Fruit fly (Drosophila melanogaster) whole organism, embryonic: ENCODE results near the gene mRpL40.

ENCODE experiments used
- CG10366 ChIP-seq: fragments of 200-800 bp; sonication (Bioruptor generic); IDR thresholded peaks from 2 replicates; pipeline ENCODE4 v1.3.6; 2022; ENCODE audit warnings: missing biosample characterization, missing genetic modification characterization
- CG10431 ChIP-seq: fragments of 200-800 bp; sonication (Bioruptor generic); optimal IDR thresholded peaks from 3 replicates; lab custom pipeline; 2018; ENCODE audit warnings: missing biosample characterization, mild to moderate bottlenecking, missing genetic modification characterization
- CG10979 ChIP-seq: fragments of 200-800 bp; sonication (Bioruptor generic); optimal IDR thresholded peaks from 2 replicates; lab custom pipeline; 2018; ENCODE audit warnings: missing biosample characterization, mild to moderate bottlenecking, missing genetic modification characterization, moderate library complexity
- CG11247 ChIP-seq: fragments of 200-800 bp; sonication (Bioruptor generic); IDR thresholded peaks from 2 replicates; pipeline ENCODE4 v1.3.6; 2022; ENCODE audit warnings: missing biosample characterization, missing genetic modification characterization
- CG12104 ChIP-seq: fragments of 200-800 bp; sonication (Bioruptor generic); optimal IDR thresholded peaks from 3 replicates; lab custom pipeline; 2016; ENCODE audit warnings: missing biosample characterization, missing genetic modification characterization
- CG14710 ChIP-seq: fragments of 200-800 bp; sonication (Bioruptor generic); optimal IDR thresholded peaks from 3 replicates; lab custom pipeline; 2019; ENCODE audit warnings: missing biosample characterization, mild to moderate bottlenecking, missing genetic modification characterization, moderate library complexity
- CG15269 ChIP-seq: fragments of 200-800 bp; sonication (Bioruptor generic); optimal IDR thresholded peaks from 2 replicates; lab custom pipeline; 2018; ENCODE audit warnings: missing biosample characterization, mild to moderate bottlenecking, missing genetic modification characterization, moderate library complexity
- CG16863 ChIP-seq: fragments of 200-800 bp; sonication (Bioruptor generic); optimal IDR thresholded peaks from 3 replicates; lab custom pipeline; 2016; ENCODE audit warnings: missing biosample characterization, missing genetic modification characterization
- CG17186 ChIP-seq: fragments of 200-800 bp; sonication (Bioruptor generic); optimal IDR thresholded peaks from 3 replicates; lab custom pipeline; 2017; ENCODE audit warnings: missing biosample characterization, missing genetic modification reagents, missing genetic modification characterization
- CG17912 ChIP-seq: fragments of 200-800 bp; sonication (Bioruptor generic); optimal IDR thresholded peaks from 2 replicates; lab custom pipeline; 2018; ENCODE audit warnings: missing biosample characterization, mild to moderate bottlenecking, missing genetic modification characterization
- CG2202 ChIP-seq: fragments of 200-800 bp; sonication (Bioruptor generic); optimal IDR thresholded peaks from 2 replicates; lab custom pipeline; 2018; ENCODE audit warnings: missing biosample characterization, mild to moderate bottlenecking, missing genetic modification characterization
- CG31224 ChIP-seq: fragments of 200-800 bp; sonication (Bioruptor generic); IDR thresholded peaks from 2 replicates; pipeline ENCODE4 v1.3.6; 2022; ENCODE audit warnings: missing biosample characterization, missing genetic modification characterization
- CG3726 ChIP-seq: fragments of 200-800 bp; sonication (Bioruptor generic); IDR thresholded peaks from 3 replicates; pipeline ENCODE4, ENCODE4 v1.3.6; 2022; ENCODE audit warnings: missing biosample characterization, missing genetic modification characterization
- CG43689 ChIP-seq: fragments of 200-800 bp; sonication (Bioruptor generic); IDR thresholded peaks from 2 replicates; pipeline ENCODE4 v1.3.6; 2022; ENCODE audit warnings: missing biosample characterization, missing genetic modification characterization
- CG4617 ChIP-seq: fragments of 200-800 bp; sonication (Bioruptor generic); optimal IDR thresholded peaks from 3 replicates; lab custom pipeline; 2016; ENCODE audit warnings: missing biosample characterization, missing genetic modification characterization, borderline replicate concordance
- CG6272 ChIP-seq: fragments of 200-800 bp; sonication (Bioruptor generic); IDR thresholded peaks from 2 replicates; pipeline ENCODE4 v1.3.6; 2022; ENCODE audit warnings: missing biosample characterization, missing genetic modification characterization
- CG6683 ChIP-seq: fragments of 200-800 bp; sonication (Bioruptor generic); optimal IDR thresholded peaks from 2 replicates; lab custom pipeline; 2017; ENCODE audit warnings: missing biosample characterization, mild to moderate bottlenecking, missing genetic modification characterization, missing genetic modification reagents
- CG7839 ChIP-seq: fragments of 200-800 bp; sonication (Bioruptor generic); optimal IDR thresholded peaks from 3 replicates; lab custom pipeline; 2018; ENCODE audit warnings: missing biosample characterization, mild to moderate bottlenecking, missing genetic modification characterization, moderate library complexity
- CG8388 ChIP-seq: fragments of 200-800 bp; sonication (Bioruptor generic); optimal IDR thresholded peaks from 2 replicates; lab custom pipeline; 2019; ENCODE audit warnings: missing biosample characterization, mild to moderate bottlenecking, missing genetic modification characterization, moderate library complexity
- CG8765 ChIP-seq: fragments of 200-800 bp; sonication (Bioruptor generic); IDR thresholded peaks from 2 replicates; pipeline ENCODE4 v1.3.6; 2022; ENCODE audit warnings: missing biosample characterization, missing genetic modification characterization
- CG9727 ChIP-seq: fragments of 200-800 bp; sonication (Bioruptor generic); optimal IDR thresholded peaks from 3 replicates; lab custom pipeline; 2017; ENCODE audit warnings: missing biosample characterization, mild to moderate bottlenecking, missing genetic modification characterization
- CG9876 ChIP-seq: fragments of 200-800 bp; sonication (Bioruptor generic); optimal IDR thresholded peaks from 2 replicates; lab custom pipeline; 2016; ENCODE audit warnings: missing biosample characterization, missing genetic modification characterization
- Camta ChIP-seq: fragments of 200-800 bp; sonication (Bioruptor generic); optimal IDR thresholded peaks from 2 replicates; lab custom pipeline; 2016; ENCODE audit warnings: missing biosample characterization, missing genetic modification characterization
- D ChIP-seq, 2 experiments: fragments of 200-800 bp in 1 of 2; fragments of >200 bp in 1 of 2; sonication (Bioruptor generic) in 1 of 2; optimal IDR thresholded peaks; 2 replicates in 1 of 2; 3 replicates in 1 of 2; lab custom pipeline; 2017; ENCODE audit warnings: mild to moderate bottlenecking in 1 of 2, missing biosample characterization in 1 of 2, missing genetic modification characterization in 1 of 2, missing genetic modification reagents in 1 of 2
- Dad ChIP-seq: fragments of 200-800 bp; sonication (Bioruptor generic); optimal IDR thresholded peaks from 3 replicates; lab custom pipeline; 2016; ENCODE audit warnings: missing biosample characterization, missing genetic modification characterization
- Doc2 ChIP-seq: fragments of 200-800 bp; sonication (Bioruptor generic); IDR thresholded peaks from 2 replicates; pipeline ENCODE4 v1.3.6; 2022; ENCODE audit warnings: missing biosample characterization, missing genetic modification characterization
- HLHmδ ChIP-seq: fragments of 200-800 bp; sonication (Bioruptor generic); optimal IDR thresholded peaks from 2 replicates; lab custom pipeline; 2018; ENCODE audit warnings: missing biosample characterization, mild to moderate bottlenecking, missing genetic modification characterization, moderate library complexity
- Jarid2 ChIP-seq: fragments of 200-800 bp; sonication (Bioruptor generic); optimal IDR thresholded peaks from 3 replicates; lab custom pipeline; 2017; ENCODE audit warnings: mild to moderate bottlenecking, missing biosample characterization, missing genetic modification reagents, missing genetic modification characterization
- Mad ChIP-seq: fragments of 200-800 bp; sonication (Bioruptor generic); optimal IDR thresholded peaks from 2 replicates; lab custom pipeline; 2016; ENCODE audit warnings: missing biosample characterization, missing genetic modification characterization
- Opbp ChIP-seq: fragments of 200-800 bp; sonication (Bioruptor generic); IDR thresholded peaks from 3 replicates; pipeline ENCODE4 v1.3.6; 2022; ENCODE audit warnings: missing biosample characterization, missing genetic modification characterization; ENCODE audit not compliant: partially characterized antibody
- Ravus ChIP-seq: fragments of 200-800 bp; sonication (Bioruptor generic); IDR thresholded peaks from 2 replicates; pipeline ENCODE4 v1.3.6; 2022; ENCODE audit warnings: missing biosample characterization, missing genetic modification characterization
- Scr ChIP-seq: fragments of 200-800 bp; sonication (Bioruptor generic); IDR thresholded peaks from 2 replicates; pipeline ENCODE4 v1.3.6; 2022; ENCODE audit warnings: missing biosample characterization, missing genetic modification characterization; ENCODE audit not compliant: partially characterized antibody
- ap ChIP-seq: fragments of 200-800 bp; sonication (Bioruptor generic); IDR thresholded peaks from 2 replicates; pipeline ENCODE4 v1.3.6; 2022; ENCODE audit warnings: missing biosample characterization, missing genetic modification characterization
- ara ChIP-seq: fragments of 200-800 bp; sonication (Bioruptor generic); IDR thresholded peaks from 2 replicates; pipeline ENCODE4 v1.3.6; 2022; ENCODE audit warnings: missing biosample characterization, missing genetic modification characterization
- ash1 ChIP-seq: fragments of 200-800 bp; sonication (Bioruptor generic); optimal IDR thresholded peaks from 2 replicates; lab custom pipeline; 2018; ENCODE audit warnings: missing biosample characterization, mild to moderate bottlenecking, missing genetic modification characterization
- bigmax ChIP-seq: fragments of 200-800 bp; sonication (Bioruptor generic); optimal IDR thresholded peaks from 2 replicates; lab custom pipeline; 2018; ENCODE audit warnings: missing biosample characterization, mild to moderate bottlenecking, missing genetic modification characterization
- chn ChIP-seq: fragments of 200-800 bp; sonication (Bioruptor generic); optimal IDR thresholded peaks from 2 replicates; lab custom pipeline; 2016; ENCODE audit warnings: missing biosample characterization, missing genetic modification characterization
- da ChIP-seq: fragments of 200-800 bp; sonication (Bioruptor generic); optimal IDR thresholded peaks from 2 replicates; lab custom pipeline; 2016; ENCODE audit warnings: missing biosample characterization, missing genetic modification characterization
- dati ChIP-seq: fragments of 200-800 bp; sonication (Bioruptor generic); IDR thresholded peaks from 2 replicates; pipeline ENCODE4 v1.3.6; 2022; ENCODE audit warnings: missing biosample characterization, missing genetic modification characterization
- ems ChIP-seq: fragments of 200-800 bp; sonication (Bioruptor generic); optimal IDR thresholded peaks from 3 replicates; lab custom pipeline; 2016; ENCODE audit warnings: missing biosample characterization, missing genetic modification characterization
- gsb-n ChIP-seq: fragments of 200-800 bp; sonication (Bioruptor generic); optimal IDR thresholded peaks from 3 replicates; lab custom pipeline; 2018; ENCODE audit warnings: missing biosample characterization, mild to moderate bottlenecking, missing genetic modification characterization
- hb ChIP-seq: fragments of 200-800 bp; sonication (Bioruptor generic); IDR thresholded peaks from 3 replicates; pipeline ENCODE4 v1.3.6; 2022; ENCODE audit warnings: missing biosample characterization, missing genetic modification characterization; ENCODE audit not compliant: partially characterized antibody
- onecut ChIP-seq: fragments of 200-800 bp; sonication (Bioruptor generic); IDR thresholded peaks from 2 replicates; pipeline ENCODE4 v1.3.6; 2022; ENCODE audit warnings: missing biosample characterization, missing genetic modification characterization
- otp ChIP-seq: fragments of 200-800 bp; sonication (Bioruptor generic); IDR thresholded peaks from 3 replicates; pipeline ENCODE4, ENCODE4 v1.3.6; 2022; ENCODE audit warnings: missing biosample characterization, missing genetic modification characterization
- pan ChIP-seq, 4 experiments: fragments of >200 bp in 3 of 4; fragments of 200-800 bp in 1 of 4; sonication (Bioruptor generic) in 1 of 4; optimal IDR thresholded peaks in 3 of 4; IDR thresholded peaks in 1 of 4; 2 replicates each; pipeline versions ENCODE4 v1.3.6 to Lab custom; 2017 to 2022; ENCODE audit warnings: missing biosample characterization in 2 of 4, missing genetic modification characterization in 2 of 4, mixed read lengths in 1 of 4
- peb ChIP-seq: fragments of 200-800 bp; sonication (Bioruptor generic); IDR thresholded peaks from 2 replicates; pipeline ENCODE4 v1.3.6; 2022; ENCODE audit warnings: missing biosample characterization, missing genetic modification characterization
- pnt ChIP-seq: fragments of 200-800 bp; sonication (Bioruptor generic); optimal IDR thresholded peaks from 3 replicates; lab custom pipeline; 2016; ENCODE audit warnings: missing biosample characterization, missing genetic modification characterization
- sd ChIP-seq: fragments of 200-800 bp; sonication (Bioruptor generic); optimal IDR thresholded peaks from 3 replicates; lab custom pipeline; 2018; ENCODE audit warnings: missing biosample characterization, mild to moderate bottlenecking, missing genetic modification characterization, moderate library complexity
- tna ChIP-seq: fragments of 200-800 bp; sonication (Bioruptor generic); IDR thresholded peaks from 2 replicates; pipeline ENCODE4 v1.3.6; 2022; ENCODE audit warnings: missing biosample characterization, missing genetic modification characterization; ENCODE audit not compliant: partially characterized antibody

Gene mRpL40

dm6 chr3R:11454210-11454904, 46.6 kb downstream of the mRpL40 start (continued):
- TF ChIP-seq CG2202 (tag; lab: Kevin White, UChicago) (no peak), CG11247 (GFP tag; lab: Robert Waterston, UW) (peak; percentile 50; the same call in 1 of the 2 replicates), CG9727 (peak; percentile 68), pan (optimal IDR thresholded peaks at IDR 0.05; lab: Kevin White, UChicago) (no peak), pan (GFP tag; optimal IDR thresholded peaks at IDR 0.05 in 1 of 2, IDR thresholded peaks at IDR 0.05 in 1 of 2) (peak in 1 of 2 experiments; percentile 61), CG14710 (tag; lab: Kevin White, UChicago) (no peak), bigmax (GFP tag; lab: Kevin White, UChicago) (no peak), chn (GFP tag; lab: Kevin White, UChicago) (no peak), D (optimal IDR thresholded peaks at IDR 0.05; lab: Kevin White, UChicago) (no peak), D (GFP tag; optimal IDR thresholded peaks at IDR 0.05; lab: Kevin White, UChicago) (no peak), Camta (peak; percentile 33), CG4617 (GFP tag; lab: Kevin White, UChicago) (no peak), CG15269 (peak; percentile 73), CG10366 (GFP tag; lab: Robert Waterston, UW) (peak; percentile 44), CG10431 (GFP tag; lab: Kevin White, UChicago) (no peak), CG3726 (GFP tag; lab: Robert Waterston, UW) (no peak), CG17912 (no peak), CG31224 (peak; percentile 38; the same call in 1 of the 2 replicates), hb (no peak), sd (peak; percentile 57), ap (GFP tag; lab: Robert Waterston, UW) (no peak), Ravus (GFP tag; lab: Robert Waterston, UW) (peak; percentile 1; the same call in 1 of the 2 replicates), ara (GFP tag; lab: Robert Waterston, UW) (no peak), CG12104 (peak; percentile 34), Dad (GFP tag; lab: Kevin White, UChicago) (no peak), CG16863 (GFP tag; lab: Kevin White, UChicago) (peak; percentile 3), peb (GFP tag; lab: Robert Waterston, UW) (no peak), Scr (no peak), da (no peak), Jarid2 (peak; percentile 15), CG7839 (tag; lab: Kevin White, UChicago) (peak; percentile 77), CG8388 (no peak), tna (GFP tag; lab: Robert Waterston, UW) (no peak), otp (GFP tag; lab: Robert Waterston, UW) (no peak), CG6683 (GFP tag; lab: Kevin White, UChicago) (no peak), dati (GFP tag; lab: Robert Waterston, UW) (no peak), ems (GFP tag; lab: Kevin White, UChicago) (peak; percentile 10), onecut (no peak), CG10979 (tag; lab: Kevin White, UChicago) (no peak), CG9876 (GFP tag; lab: Kevin White, UChicago) (no peak), Doc2 (GFP tag; lab: Robert Waterston, UW) (no peak), CG6272 (GFP tag; lab: Robert Waterston, UW) (no peak; the same call in 1 of the 2 replicates), gsb-n (tag; lab: Kevin White, UChicago) (no peak), HLHmδ (GFP tag; lab: Kevin White, UChicago) (no peak), pnt (GFP tag; lab: Kevin White, UChicago) (no peak), CG43689 (no peak), Mad (GFP tag; lab: Kevin White, UChicago) (peak; percentile 1), ash1 (GFP tag; lab: Kevin White, UChicago) (no peak), Opbp (GFP tag; lab: Robert Waterston, UW) (no peak), CG17186 (no peak), CG8765 (GFP tag; lab: Robert Waterston, UW) (no peak)
